Fruit fly (Drosophila melanogaster): ENCODE measurements around the gene sds22.

The sds22 gene

DNA sequence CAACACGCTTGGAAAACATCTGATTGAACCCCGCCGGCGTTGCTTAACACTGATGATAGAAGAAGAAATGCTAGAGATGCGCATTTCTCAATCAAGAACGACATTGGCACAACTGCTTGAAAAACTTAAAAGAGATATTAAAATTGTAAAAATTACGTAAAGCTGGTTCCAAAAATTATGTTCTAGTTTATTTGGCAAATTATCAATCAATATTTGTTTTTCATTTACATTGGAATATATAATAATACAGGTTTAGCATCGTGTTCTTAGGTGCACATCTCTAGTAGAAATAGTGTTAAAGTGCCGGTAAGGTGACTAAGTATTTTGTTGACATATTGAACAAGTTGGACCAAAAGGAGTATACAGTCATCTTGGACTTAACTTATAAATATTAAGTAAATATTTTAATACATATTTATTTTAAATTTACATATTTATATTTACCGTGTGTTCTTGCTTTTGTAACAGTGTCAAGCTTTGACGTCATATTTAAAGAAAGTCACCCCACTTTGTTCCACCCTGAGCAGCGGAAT, at the start of gene sds22, which contains the start of gene Brf (continued):
- peak; percentile 75 for TF ChIP-seq Deaf1 (tag; optimal IDR thresholded peaks at IDR 0.05)
- TF ChIP-seq Neu2 (GFP tag; optimal IDR thresholded peaks at IDR 0.05; ENCODE audit: borderline replicate concordance), result peak; percentile 90
- TF ChIP-seq CG11085 (GFP tag; IDR thresholded peaks at IDR 0.05), result peak; percentile 84
- peak; percentile 97 for TF ChIP-seq CG14710 (tag; optimal IDR thresholded peaks at IDR 0.05)
- TF ChIP-seq hkb (optimal IDR thresholded peaks at IDR 0.05), result no peak
- TF ChIP-seq hkb (GFP tag; IDR thresholded peaks at IDR 0.05), result peak; percentile 91
- TF ChIP-seq CG7372 (GFP tag; IDR thresholded peaks at IDR 0.05), result peak; percentile 92
- peak; percentile 84 for TF ChIP-seq CG6175 (GFP tag; IDR thresholded peaks at IDR 0.05)
- TF ChIP-seq Lim3 (GFP tag; IDR thresholded peaks at IDR 0.05), result no peak
- TF ChIP-seq NC2β (GFP tag; optimal IDR thresholded peaks at IDR 0.05), result peak; percentile 95
- TF ChIP-seq gt (GFP tag; IDR thresholded peaks at IDR 0.05), result peak; percentile 85
- peak; percentile 93 for TF ChIP-seq CG14014 (GFP tag; IDR thresholded peaks at IDR 0.05)
- no peak for TF ChIP-seq pan (optimal IDR thresholded peaks at IDR 0.05)
- peak in 1 of 2 experiments; percentile 93 for TF ChIP-seq pan (GFP tag; optimal IDR thresholded peaks at IDR 0.05 in 1 of 2, IDR thresholded peaks at IDR 0.05 in 1 of 2)
- peak; percentile 97 for TF ChIP-seq HmgZ (tag; optimal IDR thresholded peaks at IDR 0.05)
- peak; percentile 96 for TF ChIP-seq maf-S (GFP tag; optimal IDR thresholded peaks at IDR 0.05)
- TF ChIP-seq CG8924 (tag; optimal IDR thresholded peaks at IDR 0.05), result peak; percentile 96
- peak; percentile 83 for TF ChIP-seq CG15011 (GFP tag; optimal IDR thresholded peaks at IDR 0.05)
- peak; percentile 61 for TF ChIP-seq pros (GFP tag; optimal IDR thresholded peaks at IDR 0.05)
- peak; percentile 48; the same call in 2 of the 3 replicates for TF ChIP-seq sr (GFP tag; IDR thresholded peaks at IDR 0.05)
- peak; percentile 46; the same call in 1 of the 2 replicates for TF ChIP-seq Dip2 (GFP tag; IDR thresholded peaks at IDR 0.05)
- peak; percentile 93 for TF ChIP-seq Spps (tag; optimal IDR thresholded peaks at IDR 0.05)
- TF ChIP-seq grau (tag; optimal IDR thresholded peaks at IDR 0.05), result peak; percentile 95
- TF ChIP-seq CG2202 (tag; optimal IDR thresholded peaks at IDR 0.05), result peak; percentile 88
- peak; percentile 93 for TF ChIP-seq CG34376 (GFP tag; optimal IDR thresholded peaks at IDR 0.05)
- TF ChIP-seq slbo (GFP tag; IDR thresholded peaks at IDR 0.05), result peak; percentile 96
- peak; percentile 88 for TF ChIP-seq ci (GFP tag; IDR thresholded peaks at IDR 0.05)
- peak; percentile 98 for TF ChIP-seq CG12391 (tag; optimal IDR thresholded peaks at IDR 0.05)
- peak; percentile 93 for TF ChIP-seq rib (GFP tag; IDR thresholded peaks at IDR 0.05)
- peak; percentile 95 for TF ChIP-seq vvl (GFP tag; IDR thresholded peaks at IDR 0.05)
- peak; percentile 93 for TF ChIP-seq lbe (GFP tag; optimal IDR thresholded peaks at IDR 0.05)
- TF ChIP-seq gcm2 (GFP tag; optimal IDR thresholded peaks at IDR 0.05), result peak; percentile 87
- peak; percentile 91 for TF ChIP-seq ara (GFP tag; IDR thresholded peaks at IDR 0.05)
- peak; percentile 80 for TF ChIP-seq ham (GFP tag; IDR thresholded peaks at IDR 0.05)
- peak; percentile 98 for TF ChIP-seq CG15601 (tag; optimal IDR thresholded peaks at IDR 0.05)
- TF ChIP-seq klu (GFP tag; IDR thresholded peaks at IDR 0.05), result peak; percentile 94
- TF ChIP-seq fd96Cb (tag; optimal IDR thresholded peaks at IDR 0.05), result peak; percentile 95
- peak; percentile 95 for TF ChIP-seq CG9215 (GFP tag; IDR thresholded peaks at IDR 0.05)

DNA sequence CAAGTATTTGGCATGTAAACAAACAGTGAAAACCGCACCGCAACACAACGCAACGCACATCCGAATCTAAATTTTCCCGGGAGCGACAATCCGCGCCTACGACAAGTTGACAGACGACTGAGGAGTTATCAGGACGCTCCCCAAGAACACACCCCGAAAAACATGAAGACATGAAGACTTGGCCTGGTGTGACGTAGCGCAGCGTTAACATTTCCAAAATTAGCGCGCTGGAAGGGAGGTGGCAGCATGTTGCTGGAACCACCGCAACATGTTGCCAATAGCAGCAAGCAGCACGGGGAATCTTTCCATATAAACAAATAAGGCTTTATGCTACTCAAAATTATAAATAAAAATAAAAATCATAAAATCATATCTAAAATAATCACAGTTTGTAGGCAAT, 45.2 kb upstream of the sds22 start:
- no peak for TF ChIP-seq odd (GFP tag; optimal IDR thresholded peaks at IDR 0.05)
- TF ChIP-seq sim (GFP tag; IDR thresholded peaks at IDR 0.05), result no peak
- no peak for TF ChIP-seq insv (GFP tag; optimal IDR thresholded peaks at IDR 0.05)
- TF ChIP-seq CG1602 (GFP tag; optimal IDR thresholded peaks at IDR 0.05), result no peak
- TF ChIP-seq CG11504 (tag; optimal IDR thresholded peaks at IDR 0.05), result peak; percentile 98
- TF ChIP-seq CTCF (GFP tag; optimal IDR thresholded peaks at IDR 0.05), result no peak
- no peak for TF ChIP-seq hth (optimal IDR thresholded peaks at IDR 0.05)
- 0 out of 2 replicates have a peak, but pooled peaks have one; percentile 15 for TF ChIP-seq CG8765 (GFP tag; IDR thresholded peaks at IDR 0.05)
- no peak for TF ChIP-seq shn (GFP tag; optimal IDR thresholded peaks at IDR 0.05)
- TF ChIP-seq CG18599 (GFP tag; optimal IDR thresholded peaks at IDR 0.05), result no peak
- no peak for TF ChIP-seq row (GFP tag; IDR thresholded peaks at IDR 0.05)
- no peak for TF ChIP-seq CG15601 (tag; optimal IDR thresholded peaks at IDR 0.05)
- TF ChIP-seq dpn (GFP tag; optimal IDR thresholded peaks at IDR 0.05), result no peak
- TF ChIP-seq CG8359 (GFP tag; optimal IDR thresholded peaks at IDR 0.05; ENCODE audit: borderline replicate concordance), result no peak
- no peak for TF ChIP-seq CG7928 (GFP tag; optimal IDR thresholded peaks at IDR 0.05)
- TF ChIP-seq Ssrp (tag; optimal IDR thresholded peaks at IDR 0.05), result no peak
- TF ChIP-seq br (optimal IDR thresholded peaks at IDR 0.05), result no peak
- no peak for TF ChIP-seq CG17328 (GFP tag; IDR thresholded peaks at IDR 0.05)

All from whole organism, embryonic.